Fruit fly (Drosophila melanogaster) whole organism, pupa: Measurements from ENCODE around the gene CG42751.

Experiments
- CG10348 ChIP-seq: fragments of 200-800 bp; sonication (Bioruptor generic); IDR thresholded peaks from 2 replicates; pipeline ENCODE4 v1.3.6; 2022; ENCODE audit warnings: missing biosample characterization, missing genetic modification characterization
- CG12605 ChIP-seq: fragments of 200-800 bp; sonication (Bioruptor generic); IDR thresholded peaks from 2 replicates; pipeline ENCODE4 v1.3.6; 2022; ENCODE audit warnings: missing biosample characterization, missing genetic modification characterization
- CG13204 ChIP-seq: fragments of 200-800 bp; sonication (Bioruptor generic); optimal IDR thresholded peaks from 2 replicates; lab custom pipeline; 2018; ENCODE audit warnings: missing biosample characterization, mild to moderate bottlenecking, missing genetic modification characterization, moderate library complexity
- CG14655 ChIP-seq: fragments of 200-800 bp; sonication (Bioruptor generic); optimal IDR thresholded peaks from 3 replicates; lab custom pipeline; 2017; ENCODE audit warnings: mild to moderate bottlenecking, missing biosample characterization, missing genetic modification reagents, missing genetic modification characterization
- CG15710 ChIP-seq: fragments of 200-800 bp; sonication (Bioruptor generic); optimal IDR thresholded peaks from 2 replicates; lab custom pipeline; 2018; ENCODE audit warnings: missing biosample characterization, mild to moderate bottlenecking, missing genetic modification characterization, moderate library complexity
- CG17806 ChIP-seq: fragments of 200-800 bp; sonication (Bioruptor generic); optimal IDR thresholded peaks from 2 replicates; lab custom pipeline; 2018; ENCODE audit warnings: missing biosample characterization, mild to moderate bottlenecking, missing genetic modification characterization, moderate library complexity
- CG32121 ChIP-seq: fragments of 200-800 bp; sonication (Bioruptor generic); IDR thresholded peaks from 2 replicates; pipeline ENCODE4 v1.3.6; 2022; ENCODE audit warnings: missing biosample characterization, missing genetic modification characterization
- CG34367 ChIP-seq: fragments of 200-800 bp; sonication (Bioruptor generic); optimal IDR thresholded peaks from 2 replicates; lab custom pipeline; 2018; ENCODE audit warnings: missing biosample characterization, mild to moderate bottlenecking, missing genetic modification characterization
- CG4496 ChIP-seq: fragments of 200-800 bp; sonication (Bioruptor generic); IDR thresholded peaks from 3 replicates; pipeline ENCODE4 v1.3.6; 2022; ENCODE audit warnings: missing biosample characterization, missing genetic modification characterization
- CG8159 ChIP-seq: fragments of 200-800 bp; sonication (Bioruptor generic); optimal IDR thresholded peaks from 3 replicates; lab custom pipeline; 2018; ENCODE audit warnings: missing biosample characterization, mild to moderate bottlenecking, missing genetic modification characterization, moderate library complexity
- CG8301 ChIP-seq: fragments of 200-800 bp; sonication (Bioruptor generic); optimal IDR thresholded peaks from 2 replicates; lab custom pipeline; 2018; ENCODE audit warnings: missing biosample characterization, mild to moderate bottlenecking, missing genetic modification characterization
- CG9948 ChIP-seq: fragments of 200-800 bp; sonication (Bioruptor generic); optimal IDR thresholded peaks from 2 replicates; lab custom pipeline; 2018; ENCODE audit warnings: missing biosample characterization, mild to moderate bottlenecking, missing genetic modification characterization, moderate library complexity
- D1 ChIP-seq: fragments of 200-800 bp; sonication (Bioruptor generic); optimal IDR thresholded peaks from 2 replicates; lab custom pipeline; 2018; ENCODE audit warnings: missing biosample characterization, mild to moderate bottlenecking, missing genetic modification characterization, moderate library complexity
- EcR ChIP-seq: fragments of 200-800 bp; sonication (Bioruptor generic); optimal IDR thresholded peaks from 3 replicates; lab custom pipeline; 2019; ENCODE audit warnings: missing biosample characterization, missing genetic modification characterization, mild to moderate bottlenecking, moderate library complexity, missing genetic modification reagents
- Ets98B ChIP-seq: fragments of 200-800 bp; sonication (Bioruptor generic); IDR thresholded peaks from 2 replicates; pipeline ENCODE4 v1.3.6; 2022; ENCODE audit warnings: missing biosample characterization, missing genetic modification characterization
- Pif1A ChIP-seq: fragments of 200-800 bp; sonication (Bioruptor generic); optimal IDR thresholded peaks from 3 replicates; lab custom pipeline; 2016; ENCODE audit warnings: missing biosample characterization, missing genetic modification characterization
- Pif1B ChIP-seq: fragments of 200-800 bp; sonication (Bioruptor generic); optimal IDR thresholded peaks from 3 replicates; lab custom pipeline; 2016; ENCODE audit warnings: missing biosample characterization, missing genetic modification characterization
- Snoo ChIP-seq: fragments of 200-800 bp; sonication (Bioruptor generic); optimal IDR thresholded peaks from 3 replicates; lab custom pipeline; 2017; ENCODE audit warnings: missing biosample characterization, mild to moderate bottlenecking, missing genetic modification characterization, inconsistent platforms
- fd96Ca ChIP-seq: fragments of 200-800 bp; sonication (Bioruptor generic); IDR thresholded peaks from 3 replicates; pipeline ENCODE4 v1.3.6; 2022; ENCODE audit warnings: missing biosample characterization, missing genetic modification characterization
- gl ChIP-seq: fragments of 200-800 bp; sonication (Bioruptor generic); optimal IDR thresholded peaks from 2 replicates; lab custom pipeline; 2018; ENCODE audit warnings: missing biosample characterization, mild to moderate bottlenecking, missing genetic modification characterization
- rn ChIP-seq: fragments of 200-800 bp; sonication (Bioruptor generic); IDR thresholded peaks from 2 replicates; pipeline ENCODE4 v1.3.6; 2022; ENCODE audit warnings: missing biosample characterization, missing genetic modification characterization

The CG42751 gene

dm6 chr2L:11853130-11853529, at the start of gene CG42751:
TSS of gene CG42751 (plus strand) at chr2L:11853430.
- TF ChIP-seq gl (tag; lab: Kevin White, UChicago) (no peak), Ets98B (no peak), Pif1A (GFP tag; lab: Kevin White, UChicago) (no peak), CG14655 (GFP tag; lab: Kevin White, UChicago) (no peak), CG8159 (tag; lab: Kevin White, UChicago) (no peak), CG34367 (tag; lab: Kevin White, UChicago) (no peak), CG12605 (GFP tag; lab: Robert Waterston, UW) (no peak), CG4496 (GFP tag; lab: Robert Waterston, UW) (no peak)

- TF ChIP-seq CG9948 (tag; lab: Kevin White, UChicago) (no peak), CG32121 (GFP tag; lab: Robert Waterston, UW) (0 out of 2 replicates have a peak, but pooled peaks have one; percentile 19), CG13204 (GFP tag; lab: Kevin White, UChicago) (peak; percentile 52), D1 (no peak), CG17806 (no peak), CG10348 (GFP tag; lab: Robert Waterston, UW) (no peak), CG8159 (tag; lab: Kevin White, UChicago) (peak; percentile 2), CG34367 (tag; lab: Kevin White, UChicago) (no peak), fd96Ca (peak; percentile 22; the same call in 1 of the 3 replicates), Ets98B (no peak), CG15710 (tag; lab: Kevin White, UChicago) (no peak), EcR (no peak), CG14655 (GFP tag; lab: Kevin White, UChicago) (peak; percentile 13), Pif1B (peak; percentile 13), CG12605 (GFP tag; lab: Robert Waterston, UW) (no peak), CG4496 (GFP tag; lab: Robert Waterston, UW) (peak; percentile 62; the same call in 2 of the 3 replicates), Snoo (tag; lab: Kevin White, UChicago) (no peak)
- TF ChIP-seq, all 21 proteins: peak for 7
Observed at dm6 chr2L:11804228-11805044, 48.8 kb upstream of the CG42751 start.

- no peak for TF ChIP-seq Ets98B
- no peak for TF ChIP-seq CG32121 (GFP tag; lab: Robert Waterston, UW)
- TF ChIP-seq CG17806, result no peak
- TF ChIP-seq CG13204 (GFP tag; lab: Kevin White, UChicago), result no peak
- TF ChIP-seq Snoo (tag; lab: Kevin White, UChicago), result no peak
- TF ChIP-seq CG8301, result no peak
- peak; percentile 47; the same call in 1 of the 2 replicates for TF ChIP-seq CG12605 (GFP tag; lab: Robert Waterston, UW)
- TF ChIP-seq CG4496 (GFP tag; lab: Robert Waterston, UW), result peak; percentile 54; the same call in 1 of the 3 replicates
- TF ChIP-seq CG15710 (tag; lab: Kevin White, UChicago), result no peak
- no peak for TF ChIP-seq gl (tag; lab: Kevin White, UChicago)
- no peak for TF ChIP-seq Pif1B
- TF ChIP-seq rn (GFP tag; lab: Robert Waterston, UW), result no peak
- TF ChIP-seq EcR, result peak; percentile 24
- TF ChIP-seq fd96Ca, result 0 out of 3 replicates have a peak, but pooled peaks have one; percentile 46
- TF ChIP-seq Pif1A (GFP tag; lab: Kevin White, UChicago), result no peak
- TF ChIP-seq CG34367 (tag; lab: Kevin White, UChicago), result no peak
- no peak for TF ChIP-seq D1
- TF ChIP-seq CG8159 (tag; lab: Kevin White, UChicago), result no peak
- TF ChIP-seq, all 21 proteins: peak for 4
Observed at dm6 chr2L:11806022-11806700, 47.1 kb upstream of the CG42751 start.

dm6 chr2L:11806701-11807674, 46.2 kb upstream of the CG42751 start:
- TF ChIP-seq Ets98B (peak; percentile 83), CG4496 (GFP tag; lab: Robert Waterston, UW) (peak; percentile 92), CG10348 (GFP tag; lab: Robert Waterston, UW) (no peak), EcR (peak; percentile 82), CG8159 (tag; lab: Kevin White, UChicago) (peak; percentile 72), CG13204 (GFP tag; lab: Kevin White, UChicago) (peak; percentile 93), CG17806 (peak; percentile 62), CG34367 (tag; lab: Kevin White, UChicago) (peak; percentile 78), CG12605 (GFP tag; lab: Robert Waterston, UW) (peak; percentile 87), Pif1B (peak; percentile 80), gl (tag; lab: Kevin White, UChicago) (peak; percentile 91), D1 (no peak), CG9948 (tag; lab: Kevin White, UChicago) (peak; percentile 63), fd96Ca (peak; percentile 83), CG8301 (peak; percentile 76), CG32121 (GFP tag; lab: Robert Waterston, UW) (peak; percentile 89), Snoo (tag; lab: Kevin White, UChicago) (peak; percentile 74), CG15710 (tag; lab: Kevin White, UChicago) (peak; percentile 76), CG14655 (GFP tag; lab: Kevin White, UChicago) (peak; percentile 83), rn (GFP tag; lab: Robert Waterston, UW) (peak; percentile 61), Pif1A (GFP tag; lab: Kevin White, UChicago) (peak; percentile 73)
